Fruit fly (Drosophila melanogaster): ENCODE measurements around the gene mxt.

The mxt gene

DNA sequence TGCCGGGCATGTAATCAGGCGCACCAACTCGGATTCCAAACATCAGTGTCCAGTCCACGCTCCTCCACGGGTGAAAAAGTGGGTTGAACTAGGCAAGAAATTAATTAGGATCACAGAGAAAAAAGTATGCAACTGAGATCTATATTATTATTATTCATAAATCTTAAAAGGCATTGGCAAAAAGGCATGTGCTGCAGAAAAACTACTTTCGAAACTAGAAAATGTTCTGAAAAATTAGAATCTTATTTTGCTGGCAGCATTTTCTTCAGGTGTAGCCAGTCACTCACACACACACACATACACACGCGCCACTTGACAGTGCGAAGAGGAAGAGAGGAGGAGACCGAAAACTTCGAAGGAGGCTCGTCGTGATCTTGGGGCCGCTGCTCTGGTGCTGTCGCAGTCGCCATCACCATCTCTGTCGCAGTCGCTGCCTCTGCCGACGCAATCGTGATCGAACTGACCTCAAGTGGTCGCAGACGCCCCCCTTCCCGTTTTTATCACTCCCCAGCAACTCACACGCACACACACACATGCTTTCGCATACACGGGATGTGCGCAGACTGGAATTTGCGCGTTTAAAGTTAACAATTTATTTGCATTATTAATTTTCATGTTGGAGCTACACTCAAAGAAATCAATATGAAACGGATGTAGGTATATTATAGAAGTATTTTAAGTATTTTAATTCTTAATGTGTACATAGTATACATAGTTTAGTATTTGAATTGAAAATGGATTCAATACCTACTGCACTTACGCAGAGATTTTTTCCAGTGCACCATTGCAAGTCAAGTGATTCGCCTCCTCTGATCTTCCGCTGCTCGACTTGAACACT lies 40.5 kb upstream of the mxt start (continued):
- TF ChIP-seq GATAd (GFP tag; optimal IDR thresholded peaks at IDR 0.05) (peak; percentile 82), jim (GFP tag; optimal IDR thresholded peaks at IDR 0.05) (no peak), OdsH (GFP tag; optimal IDR thresholded peaks at IDR 0.05) (peak; percentile 92), tai (GFP tag; optimal IDR thresholded peaks at IDR 0.05) (peak; percentile 82)

DNA sequence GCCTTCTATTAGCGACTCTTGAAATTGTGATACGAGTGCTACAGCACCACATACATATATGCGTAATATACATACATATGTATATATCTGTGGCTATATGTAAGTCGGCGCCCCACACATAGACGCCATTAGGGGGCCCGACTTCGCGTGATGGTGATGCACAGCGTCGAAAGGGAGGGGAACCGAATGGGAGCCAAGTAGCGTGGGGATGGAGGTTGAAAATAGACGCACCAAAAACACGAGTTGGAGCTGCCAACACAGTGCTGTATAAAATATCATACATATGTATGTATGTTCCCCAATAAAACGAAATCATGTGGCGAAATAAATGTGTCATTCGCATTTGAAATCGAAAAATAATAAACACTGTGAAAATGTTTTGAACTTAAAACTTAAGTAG lies 39.5 kb upstream of the mxt start:
- TF ChIP-seq Mio (GFP tag; optimal IDR thresholded peaks at IDR 0.05) (no peak), Vsx2 (GFP tag; optimal IDR thresholded peaks at IDR 0.05; ENCODE audit: partially characterized antibody) (no peak), woc (GFP tag; optimal IDR thresholded peaks at IDR 0.05) (no peak), Myc (optimal IDR thresholded peaks at IDR 0.05) (no peak), Hnf4 (GFP tag; optimal IDR thresholded peaks at IDR 0.05) (no peak), Hr83 (GFP tag; optimal IDR thresholded peaks at IDR 0.05; ENCODE audit: poor library complexity, severe bottlenecking) (no peak), CG9705 (GFP tag; optimal IDR thresholded peaks at IDR 0.05) (no peak), pan (optimal IDR thresholded peaks at IDR 0.05) (no peak), jim (GFP tag; optimal IDR thresholded peaks at IDR 0.05) (no peak), GATAd (GFP tag; optimal IDR thresholded peaks at IDR 0.05) (no peak), dmrt93B (GFP tag; optimal IDR thresholded peaks at IDR 0.05) (no peak), CG32264 (GFP tag; optimal IDR thresholded peaks at IDR 0.05) (no peak), Hr78 (GFP tag; optimal IDR thresholded peaks at IDR 0.05) (no peak), Dfd (GFP tag; optimal IDR thresholded peaks at IDR 0.05) (no peak), Rel (GFP tag; optimal IDR thresholded peaks at IDR 0.05) (no peak), Rel (tag; optimal IDR thresholded peaks at IDR 0.05) (no peak), Dif (GFP tag; optimal IDR thresholded peaks at IDR 0.05; ENCODE audit: partially characterized antibody) (no peak), lola (GFP tag; optimal IDR thresholded peaks at IDR 0.05) (no peak)

DNA sequence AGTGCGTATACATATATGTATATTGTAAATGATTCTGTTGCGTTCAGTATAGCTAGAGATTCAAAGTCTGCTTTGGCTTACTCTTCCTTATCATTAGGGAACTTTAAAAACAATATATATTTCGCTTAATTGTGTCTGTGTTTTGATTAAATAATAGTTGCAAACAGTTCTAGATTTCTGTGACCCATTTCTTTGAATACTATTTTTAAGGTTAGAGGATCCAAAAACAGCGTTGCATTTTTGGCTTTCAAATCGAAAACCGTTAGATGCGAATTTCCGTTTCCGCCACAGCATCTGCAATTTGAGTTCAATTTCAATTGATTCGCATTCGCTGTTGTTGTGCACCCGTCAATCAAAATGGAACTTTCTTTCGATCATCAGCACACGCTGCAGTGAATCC lies 39.0 kb upstream of the mxt start:
- no peak for TF ChIP-seq Sp1 (GFP tag; optimal IDR thresholded peaks at IDR 0.05)
- no peak for TF ChIP-seq Abd-B (GFP tag; optimal IDR thresholded peaks at IDR 0.05)
- TF ChIP-seq Dfd (GFP tag; optimal IDR thresholded peaks at IDR 0.05), result no peak
- TF ChIP-seq foxo (GFP tag; optimal IDR thresholded peaks at IDR 0.05), result no peak
- TF ChIP-seq HLH106 (tag; optimal IDR thresholded peaks at IDR 0.05), result no peak
- TF ChIP-seq dsf (GFP tag; optimal IDR thresholded peaks at IDR 0.05; ENCODE audit: borderline replicate concordance), result no peak
- no peak for TF ChIP-seq Rel (GFP tag; optimal IDR thresholded peaks at IDR 0.05)
- no peak for TF ChIP-seq Rel (tag; optimal IDR thresholded peaks at IDR 0.05)
- TF ChIP-seq Dif (GFP tag; optimal IDR thresholded peaks at IDR 0.05; ENCODE audit: partially characterized antibody), result no peak
- no peak for TF ChIP-seq sage (GFP tag; optimal IDR thresholded peaks at IDR 0.05)

DNA sequence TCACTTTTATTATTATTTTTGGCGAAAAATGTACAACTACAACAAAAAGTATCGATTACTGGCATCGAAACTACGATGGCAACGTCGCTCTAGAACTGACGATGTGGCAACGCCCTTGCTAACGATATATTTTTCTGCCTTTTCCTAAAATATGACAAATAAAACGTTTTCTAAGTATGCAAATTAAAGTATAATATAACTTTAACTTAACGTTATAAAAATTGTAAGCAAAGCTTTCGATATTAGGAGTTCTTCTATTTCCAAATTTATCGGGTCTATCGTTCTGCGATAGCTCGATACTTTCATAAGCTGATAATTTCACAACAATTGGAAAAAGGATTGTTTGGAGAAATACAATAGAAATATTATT lies 35.9 kb upstream of the mxt start, which contains the start of the genes Cf2 and CG3008:
TSS of gene Cf2 (minus strand) at position 85 of the 370 bp plus-strand sequence.
TSS of gene CG3008 (plus strand) at position 276 of the 370 bp plus-strand sequence.
- TF ChIP-seq h (GFP tag; optimal IDR thresholded peaks at IDR 0.05) (peak; percentile 25), psq (GFP tag; optimal IDR thresholded peaks at IDR 0.05) (peak; percentile 69), jim (GFP tag; optimal IDR thresholded peaks at IDR 0.05) (no peak), tai (GFP tag; optimal IDR thresholded peaks at IDR 0.05) (peak; percentile 51), brk (GFP tag; optimal IDR thresholded peaks at IDR 0.05) (peak; percentile 25), lola (GFP tag; optimal IDR thresholded peaks at IDR 0.05) (no peak), Jra (GFP tag; optimal IDR thresholded peaks at IDR 0.05) (peak; percentile 29), GATAd (GFP tag; optimal IDR thresholded peaks at IDR 0.05) (no peak), N (GFP tag; optimal IDR thresholded peaks at IDR 0.05) (no peak), pan (optimal IDR thresholded peaks at IDR 0.05) (no peak), sage (GFP tag; optimal IDR thresholded peaks at IDR 0.05) (peak; percentile 53), woc (GFP tag; optimal IDR thresholded peaks at IDR 0.05) (no peak), Hnf4 (GFP tag; optimal IDR thresholded peaks at IDR 0.05) (peak; percentile 26)
